Fruit fly (Drosophila melanogaster): Measurements from ENCODE around the gene mRpL44.
A peak's percentile ranks its signal among the peaks of the same experiment; 100 is the strongest.

The mRpL44 gene

dm6 chr3R:5438750-5439149 lies 31.7 kb downstream of the mRpL44 start:
- TF ChIP-seq CG12768 (GFP tag; optimal IDR thresholded peaks at IDR 0.05) (no peak), kay (GFP tag; ENCODE audit: borderline replicate concordance) (no peak), Hr96 (GFP tag; optimal IDR thresholded peaks at IDR 0.05) (no peak), Clk (GFP tag; optimal IDR thresholded peaks at IDR 0.05) (no peak), ovo (GFP tag; optimal IDR thresholded peaks at IDR 0.05) (no peak), CG7045 (GFP tag; optimal IDR thresholded peaks at IDR 0.05) (no peak), cic (GFP tag; optimal IDR thresholded peaks at IDR 0.05) (no peak), CG33017 (tag; optimal IDR thresholded peaks at IDR 0.05) (no peak), CG1620 (GFP tag; optimal IDR thresholded peaks at IDR 0.05) (no peak), CG7101 (tag; optimal IDR thresholded peaks at IDR 0.05) (no peak), CG14711 (tag; optimal IDR thresholded peaks at IDR 0.05) (no peak), toe (GFP tag; optimal IDR thresholded peaks at IDR 0.05) (no peak), CG11617 (GFP tag; optimal IDR thresholded peaks at IDR 0.05) (no peak)

dm6 chr3R:5429786-5430185 lies 40.6 kb downstream of the mRpL44 start:
- no peak for TF ChIP-seq CG14711 (tag; optimal IDR thresholded peaks at IDR 0.05)
- no peak for TF ChIP-seq CG5204 (GFP tag; optimal IDR thresholded peaks at IDR 0.05)
- TF ChIP-seq CG11617 (GFP tag; optimal IDR thresholded peaks at IDR 0.05) = no peak
- TF ChIP-seq kay (GFP tag; ENCODE audit: borderline replicate concordance) = no peak

- TF ChIP-seq kay (GFP tag; ENCODE audit: borderline replicate concordance) = no peak
- TF ChIP-seq cic (GFP tag; optimal IDR thresholded peaks at IDR 0.05) = no peak
- no peak for TF ChIP-seq tj (GFP tag; optimal IDR thresholded peaks at IDR 0.05)
- TF ChIP-seq CG7045 (GFP tag; optimal IDR thresholded peaks at IDR 0.05) = no peak
- TF ChIP-seq CG5204 (GFP tag; optimal IDR thresholded peaks at IDR 0.05) = no peak
- TF ChIP-seq Mnt (GFP tag; optimal IDR thresholded peaks at IDR 0.05) = no peak
- no peak for TF ChIP-seq toe (GFP tag; optimal IDR thresholded peaks at IDR 0.05)
- TF ChIP-seq CG33017 (tag; optimal IDR thresholded peaks at IDR 0.05) = no peak
- no peak for TF ChIP-seq CG1620 (GFP tag; optimal IDR thresholded peaks at IDR 0.05)
- no peak for TF ChIP-seq Crg-1 (GFP tag; optimal IDR thresholded peaks at IDR 0.05)
- TF ChIP-seq ovo (GFP tag; optimal IDR thresholded peaks at IDR 0.05) = no peak
Observed at dm6 chr3R:5427157-5427556, 43.3 kb downstream of the mRpL44 start, which contains the start of gene CG12147. Gene CG12147 (minus strand): TSS chr3R:5427257.

- TF ChIP-seq toe (GFP tag; optimal IDR thresholded peaks at IDR 0.05) = no peak
- TF ChIP-seq kay (GFP tag; ENCODE audit: borderline replicate concordance) = peak; percentile 60
Observed at dm6 chr3R:5422123-5422522, 48.3 kb downstream of the mRpL44 start.

dm6 chr3R:5420454-5420853 lies 50.0 kb downstream of the mRpL44 start:
- TF ChIP-seq Clk (GFP tag; optimal IDR thresholded peaks at IDR 0.05) (no peak), CG11617 (GFP tag; optimal IDR thresholded peaks at IDR 0.05) (no peak), toe (GFP tag; optimal IDR thresholded peaks at IDR 0.05) (no peak)

All from whole organism, adult.